Worm (Caenorhabditis elegans) whole organism, L1 larva: ENCODE data around the gene atg-16.1.

Experiments used
- ama-1 ChIP-seq: fragments of 150-350 bp; optimal IDR thresholded peaks from 2 replicates; lab custom pipeline; 2014
- fos-1 ChIP-seq: fragments of 150-350 bp; optimal IDR thresholded peaks from 2 replicates; lab custom pipeline; 2014; ENCODE audit warnings: missing biosample characterization, missing genetic modification characterization
- mab-9 ChIP-seq: fragments of 200-800 bp; sonication (Bioruptor generic); IDR thresholded peaks from 2 replicates; pipeline ENCODE4 v1.3.6; 2022; ENCODE audit warnings: missing genetic modification reagents, missing genetic modification characterization, missing compliant biosample characterization
- mdl-1 ChIP-seq, 2 experiments: fragments of 150-350 bp; optimal IDR thresholded peaks; 2 replicates each; lab custom pipeline; 2014 to 2017; ENCODE audit warnings: missing biosample characterization in 2 of 2, missing genetic modification characterization in 2 of 2, inconsistent platforms in 1 of 2
- nhr-20 ChIP-seq: sonication (generic microtip); optimal IDR thresholded peaks from 2 replicates; lab custom pipeline; 2016; ENCODE audit warnings: mild to moderate bottlenecking, missing genetic modification characterization, missing compliant biosample characterization
- pqm-1 ChIP-seq: sonication (generic microtip); optimal IDR thresholded peaks from 3 replicates; lab custom pipeline; 2017; ENCODE audit warnings: missing biosample characterization, missing genetic modification characterization
- zag-1 ChIP-seq: fragments of 150-350 bp; optimal IDR thresholded peaks from 2 replicates; lab custom pipeline; 2014; ENCODE audit warnings: missing biosample characterization, missing genetic modification characterization
- ztf-4 ChIP-seq: fragments of 150-350 bp; optimal IDR thresholded peaks from 2 replicates; lab custom pipeline; 2014; ENCODE audit warnings: missing biosample characterization, missing genetic modification characterization

DNA sequence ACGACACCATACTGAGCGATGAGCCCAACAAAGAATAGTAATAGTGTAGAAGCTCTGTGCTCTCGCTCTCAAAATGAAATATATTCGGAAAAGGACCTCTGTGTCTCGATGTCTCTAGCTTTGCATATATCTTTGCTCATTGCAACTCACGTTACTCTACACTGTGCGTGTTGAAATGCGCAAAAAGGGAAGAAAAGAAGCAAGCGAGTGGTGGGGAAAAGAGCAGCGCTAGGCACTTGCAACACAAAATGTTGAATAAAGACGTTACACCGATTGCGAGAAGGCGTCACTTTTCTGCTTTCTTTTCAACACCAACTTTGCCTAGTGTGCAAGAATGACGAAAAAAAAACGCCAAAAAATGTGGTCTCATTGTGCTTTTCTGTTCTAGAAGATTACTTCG lies 27.7 kb downstream of the atg-16.1 start:
- TF ChIP-seq mdl-1 (tag; optimal IDR thresholded peaks at IDR 0.05; lab: Kevin White, UChicago): no peak
- TF ChIP-seq fos-1 (tag; lab: Kevin White, UChicago): no peak
- no peak for TF ChIP-seq zag-1 (tag; lab: Kevin White, UChicago)
- no peak for TF ChIP-seq mab-9 (GFP tag; lab: Robert Waterston, UW)
- TF ChIP-seq ama-1: no peak
- TF ChIP-seq pqm-1 (tag; lab: Kevin White, UChicago): no peak
- no peak for TF ChIP-seq nhr-20
- no peak for TF ChIP-seq ztf-4 (tag; lab: Kevin White, UChicago)
